Fruit fly (Drosophila melanogaster) whole organism, prepupa: ENCODE measurements around the gene PK2-R1.

Experiments used
- CG11294 ChIP-seq: fragments of 200-800 bp; sonication (Bioruptor generic); IDR thresholded peaks from 2 replicates; pipeline ENCODE4 v1.3.6; 2022; ENCODE audit warnings: missing biosample characterization, missing genetic modification characterization
- Eip78C ChIP-seq: fragments of 200-800 bp; sonication (Bioruptor generic); peaks from one replicate; lab custom pipeline; 2016; ENCODE audit warnings: missing biosample characterization, missing genetic modification characterization
- Hr39 ChIP-seq: fragments of 200-800 bp; sonication (Bioruptor generic); optimal IDR thresholded peaks from 2 replicates; lab custom pipeline; 2016; ENCODE audit warnings: missing biosample characterization, missing genetic modification characterization
- Smox ChIP-seq: fragments of 200-800 bp; sonication (Bioruptor generic); optimal IDR thresholded peaks from 3 replicates; lab custom pipeline; 2016; ENCODE audit warnings: missing biosample characterization, missing genetic modification characterization
- lz ChIP-seq: fragments of 200-800 bp; sonication (Bioruptor generic); optimal IDR thresholded peaks from 3 replicates; lab custom pipeline; 2016; ENCODE audit warnings: missing biosample characterization, missing genetic modification characterization

- TF ChIP-seq Smox (no peak), Eip78C (no peak), Hr39 (GFP tag; lab: Kevin White, UChicago) (no peak), CG11294 (no peak), lz (no peak)
These were observed 47.0 kb downstream of the PK2-R1 start for dm6 chr3R:13385105-13385504.
